Worm (Caenorhabditis elegans): Measurements from ENCODE around the gene K08D8.3.

The K08D8.3 gene

DNA sequence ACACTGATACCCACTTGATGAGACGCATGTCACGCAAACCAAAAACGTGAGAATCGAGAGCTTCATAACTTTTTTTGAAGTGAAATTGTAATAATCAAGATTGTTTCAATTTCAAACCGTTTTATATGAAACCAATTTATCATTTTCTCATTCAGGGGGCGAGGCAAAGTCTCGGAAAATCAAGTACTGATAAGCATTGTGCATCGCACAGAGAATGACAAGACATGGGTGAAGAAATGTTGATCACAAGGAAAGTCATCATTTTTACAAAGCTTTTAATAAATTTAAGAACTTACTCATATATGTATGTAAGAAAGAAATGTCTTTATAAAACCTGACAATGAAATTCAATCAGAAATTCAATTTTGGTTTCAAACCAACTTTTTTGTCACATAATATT, at the start of gene K08D8.3:
K08D8.3 (minus strand) TSS at position 131 of the 400 bp plus-strand sequence.
- no peak for TF ChIP-seq pes-1 (GFP tag; IDR thresholded peaks at IDR 0.05)
- TF ChIP-seq hmg-4 (GFP tag; optimal IDR thresholded peaks at IDR 0.05): no peak
- TF ChIP-seq aly-1 (tag; optimal IDR thresholded peaks at IDR 0.05): no peak
- TF ChIP-seq tbx-11 (GFP tag; IDR thresholded peaks at IDR 0.05): no peak
- TF ChIP-seq tra-4 (tag; optimal IDR thresholded peaks at IDR 0.05): no peak
- TF ChIP-seq ceh-13 (GFP tag; optimal IDR thresholded peaks at IDR 0.05): no peak
- no peak for TF ChIP-seq hmbx-1 (tag; optimal IDR thresholded peaks at IDR 0.05)
- no peak for TF ChIP-seq hnd-1 (tag; optimal IDR thresholded peaks at IDR 0.05)
- no peak for TF ChIP-seq flt-1 (GFP tag; IDR thresholded peaks at IDR 0.05)
- TF ChIP-seq scrt-1 (GFP tag; IDR thresholded peaks at IDR 0.05): no peak
- TF ChIP-seq ceh-36 (tag; optimal IDR thresholded peaks at IDR 0.05): no peak
- TF ChIP-seq ama-1 (optimal IDR thresholded peaks at IDR 0.05): no peak
- TF ChIP-seq ets-7 (tag; optimal IDR thresholded peaks at IDR 0.05): no peak

DNA sequence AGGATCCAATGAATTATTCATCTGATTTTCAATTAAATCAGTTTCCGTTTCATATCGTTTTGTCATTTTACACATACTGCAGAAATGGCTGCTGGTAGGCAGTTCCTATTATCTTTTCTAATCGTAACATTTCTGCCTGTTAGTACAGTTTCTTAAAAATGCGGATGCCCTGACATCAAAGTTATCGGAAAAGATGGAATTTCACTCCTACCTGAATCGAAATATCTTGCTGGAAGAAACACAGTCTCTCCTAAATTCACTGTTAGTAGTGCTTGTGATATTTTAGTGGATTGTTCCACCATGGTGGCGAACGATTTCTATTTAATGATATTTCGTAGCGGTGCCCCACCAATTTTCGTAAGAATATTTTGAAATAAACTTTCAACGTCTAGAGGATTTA, 42.0 kb upstream of the K08D8.3 start, which contains the start of gene F55G11.10:
F55G11.10 (plus strand) TSS at position 301 of the 400 bp plus-strand sequence.
- TF ChIP-seq sea-1 (GFP tag; conservative IDR thresholded peaks at IDR 0.05) (no peak), hnd-1 (tag; optimal IDR thresholded peaks at IDR 0.05) (no peak), ets-7 (tag; optimal IDR thresholded peaks at IDR 0.05) (no peak)

DNA sequence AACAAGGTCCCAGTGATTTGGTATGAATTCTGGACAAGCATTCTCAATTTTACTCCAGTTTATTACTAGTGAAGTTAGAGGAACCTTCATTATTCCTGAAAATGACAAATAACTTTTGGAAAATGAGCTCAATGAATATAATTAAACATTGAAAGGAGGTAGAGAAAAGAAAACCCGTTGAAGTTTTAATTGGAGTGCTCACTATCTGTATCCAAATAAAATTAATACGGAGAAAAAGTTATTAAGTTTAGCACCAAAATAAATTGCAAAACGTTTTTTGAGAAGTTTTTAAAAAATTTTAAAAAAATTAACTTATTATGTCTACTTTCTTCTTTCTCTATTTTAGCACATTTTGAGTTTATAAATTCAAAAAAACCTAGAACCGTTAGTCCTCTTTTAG, 40.0 kb upstream of the K08D8.3 start, which contains the start of gene F55G11.1:
F55G11.1 (minus strand) TSS at position 101 of the 400 bp plus-strand sequence.
- TF ChIP-seq pes-1 (GFP tag; IDR thresholded peaks at IDR 0.05): no peak

DNA sequence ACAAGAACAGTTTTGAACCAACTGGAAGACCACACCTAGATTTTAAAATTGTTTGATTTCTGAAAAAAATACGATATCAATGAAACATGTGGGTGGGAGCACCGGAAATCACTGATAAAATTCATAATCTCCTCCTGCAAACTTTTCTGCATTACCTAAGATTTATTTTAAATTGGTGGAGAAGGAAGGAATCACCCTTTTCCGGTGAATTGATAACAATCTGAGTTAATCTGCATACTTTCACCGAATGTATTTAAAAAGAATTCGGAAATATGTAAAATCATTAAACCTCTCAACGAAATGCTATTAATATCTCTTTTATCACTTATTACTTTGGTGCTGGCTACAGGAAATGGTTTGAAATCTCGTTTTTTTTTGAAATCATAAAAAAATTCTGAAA, 36.2 kb upstream of the K08D8.3 start, which contains the start of gene dct-19:
dct-19 (plus strand) TSS at position 301 of the 400 bp plus-strand sequence.
- TF ChIP-seq hmg-4 (GFP tag; optimal IDR thresholded peaks at IDR 0.05) (no peak), hmbx-1 (tag; optimal IDR thresholded peaks at IDR 0.05) (no peak), pes-1 (GFP tag; IDR thresholded peaks at IDR 0.05) (no peak), scrt-1 (GFP tag; IDR thresholded peaks at IDR 0.05) (no peak), B0310.2 (tag; optimal IDR thresholded peaks at IDR 0.05) (no peak), ama-1 (optimal IDR thresholded peaks at IDR 0.05) (no peak), ceh-36 (tag; optimal IDR thresholded peaks at IDR 0.05) (no peak), tbx-11 (GFP tag; IDR thresholded peaks at IDR 0.05) (no peak), ets-7 (tag; optimal IDR thresholded peaks at IDR 0.05) (no peak), sea-1 (GFP tag; conservative IDR thresholded peaks at IDR 0.05) (no peak)

DNA sequence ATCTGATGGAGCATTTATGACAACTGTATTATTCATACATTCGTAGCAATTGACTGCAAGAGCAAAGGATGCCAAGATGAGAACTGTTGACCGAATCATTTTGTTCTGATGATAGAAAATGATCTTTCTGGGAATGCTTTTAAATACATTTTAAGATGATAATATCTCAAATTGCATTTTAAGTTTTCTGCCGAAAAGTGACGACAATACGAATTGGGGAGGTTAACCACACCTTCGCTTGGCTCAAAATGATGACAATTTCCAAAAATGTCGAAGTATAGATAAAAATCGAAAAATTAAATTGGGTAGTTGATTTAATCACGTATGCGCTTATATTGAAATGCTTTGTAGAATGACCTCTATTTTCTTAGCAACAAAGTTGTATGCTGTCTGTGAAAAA, 34.8 kb upstream of the K08D8.3 start, which contains the start of gene dod-24:
dod-24 (minus strand) TSS at position 101 of the 400 bp plus-strand sequence.
- TF ChIP-seq ama-1 (optimal IDR thresholded peaks at IDR 0.05) (no peak), tbx-11 (GFP tag; IDR thresholded peaks at IDR 0.05) (no peak), sea-1 (GFP tag; conservative IDR thresholded peaks at IDR 0.05) (no peak), hmbx-1 (tag; optimal IDR thresholded peaks at IDR 0.05) (no peak), flt-1 (GFP tag; IDR thresholded peaks at IDR 0.05) (no peak), aly-1 (tag; optimal IDR thresholded peaks at IDR 0.05) (no peak), tra-4 (tag; optimal IDR thresholded peaks at IDR 0.05) (no peak), ceh-13 (GFP tag; optimal IDR thresholded peaks at IDR 0.05) (no peak), hmg-4 (GFP tag; optimal IDR thresholded peaks at IDR 0.05) (no peak), pes-1 (GFP tag; IDR thresholded peaks at IDR 0.05) (no peak), hnd-1 (tag; optimal IDR thresholded peaks at IDR 0.05) (no peak), ceh-36 (tag; optimal IDR thresholded peaks at IDR 0.05) (no peak), tbx-37 (GFP tag; conservative IDR thresholded peaks at IDR 0.05) (no peak), B0310.2 (tag; optimal IDR thresholded peaks at IDR 0.05) (no peak), F13C5.2 (tag; optimal IDR thresholded peaks at IDR 0.05) (no peak), scrt-1 (GFP tag; IDR thresholded peaks at IDR 0.05) (no peak), ets-7 (tag; optimal IDR thresholded peaks at IDR 0.05) (no peak)

DNA sequence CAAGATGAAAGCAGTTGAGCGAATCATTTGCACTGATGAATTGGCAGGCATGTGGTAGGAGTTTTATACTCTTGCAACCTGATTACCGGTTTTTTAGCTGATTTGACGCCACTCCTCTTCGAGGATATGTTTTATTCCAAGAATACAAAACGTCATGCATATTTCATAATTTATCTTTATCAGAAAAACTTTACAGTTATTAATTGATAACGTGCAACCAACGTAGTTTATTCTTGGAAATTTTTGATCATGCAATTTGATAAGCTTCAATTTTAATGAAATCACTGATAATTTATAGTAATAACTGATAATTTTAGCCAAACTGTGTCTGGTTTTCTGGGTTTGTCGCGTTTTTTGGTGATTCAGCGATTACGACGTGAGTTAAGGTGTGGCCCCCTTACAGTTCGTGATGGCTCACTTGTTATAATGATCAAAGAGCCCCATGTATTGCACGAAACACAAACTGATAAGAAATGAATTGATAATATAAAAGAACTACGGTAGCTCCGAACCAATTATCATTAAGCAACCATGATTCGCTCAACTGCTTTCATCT, 29.8 kb upstream of the K08D8.3 start, which contains the start of the genes cld-1 and dod-21:
cld-1 (minus strand) TSS at position 51 of the 556 bp plus-strand sequence.
dod-21 (plus strand) TSS at position 518 of the 556 bp plus-strand sequence.
- no peak for TF ChIP-seq ceh-13 (GFP tag; optimal IDR thresholded peaks at IDR 0.05)
- TF ChIP-seq hnd-1 (tag; optimal IDR thresholded peaks at IDR 0.05): no peak
- no peak for TF ChIP-seq pes-1 (GFP tag; IDR thresholded peaks at IDR 0.05)
- TF ChIP-seq sea-1 (GFP tag; conservative IDR thresholded peaks at IDR 0.05): no peak
- no peak for TF ChIP-seq tra-4 (tag; optimal IDR thresholded peaks at IDR 0.05)
- TF ChIP-seq hmg-4 (GFP tag; optimal IDR thresholded peaks at IDR 0.05): no peak
- no peak for TF ChIP-seq ceh-36 (tag; optimal IDR thresholded peaks at IDR 0.05)

DNA sequence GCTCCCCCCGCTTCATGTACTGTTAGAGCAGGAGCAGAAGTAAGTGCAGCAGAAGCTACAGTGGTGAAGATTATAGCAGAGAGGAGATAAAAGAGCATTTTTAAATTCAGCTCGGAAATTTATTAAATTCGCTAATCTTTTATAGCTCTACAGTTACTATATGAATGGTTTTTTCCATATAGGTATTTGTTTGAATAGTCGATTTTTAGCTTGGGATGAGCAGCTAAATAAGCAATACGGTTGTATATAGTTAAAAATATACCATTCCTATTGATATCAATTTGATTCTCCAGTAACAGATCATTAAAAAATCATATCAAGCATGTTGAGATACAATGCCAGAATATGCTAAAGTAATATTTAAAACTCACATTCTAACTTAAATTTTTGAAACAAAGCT, 20.2 kb upstream of the K08D8.3 start, which contains the start of gene srlf-5:
srlf-5 (minus strand) TSS at position 101 of the 400 bp plus-strand sequence.
- TF ChIP-seq ceh-36 (tag; optimal IDR thresholded peaks at IDR 0.05) (no peak), ceh-13 (GFP tag; optimal IDR thresholded peaks at IDR 0.05) (no peak), pes-1 (GFP tag; IDR thresholded peaks at IDR 0.05) (no peak)

DNA sequence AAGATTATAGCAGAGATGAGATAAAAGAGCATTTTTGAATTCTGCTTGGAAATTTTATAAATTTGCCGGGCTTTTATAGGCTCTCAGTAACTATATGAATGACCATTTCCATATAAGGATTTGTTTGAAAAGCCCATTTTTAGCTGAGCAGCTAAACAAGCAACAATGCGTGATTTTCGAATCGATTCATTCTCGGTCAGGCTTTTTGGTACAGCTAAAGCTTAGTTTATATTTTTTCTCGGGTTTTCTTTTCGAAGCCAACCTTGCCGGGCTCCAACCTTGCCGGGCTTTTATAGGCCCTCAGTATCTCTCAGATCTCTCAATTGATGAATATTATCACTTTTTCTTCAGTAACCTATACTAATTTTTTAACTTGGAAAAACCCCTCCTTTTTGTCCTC, 17.9 kb upstream of the K08D8.3 start, which contains the start of gene srlf-4:
srlf-4 (minus strand) TSS at position 101 of the 400 bp plus-strand sequence.
- TF ChIP-seq aly-1 (tag; optimal IDR thresholded peaks at IDR 0.05): no peak
- no peak for TF ChIP-seq ets-7 (tag; optimal IDR thresholded peaks at IDR 0.05)
- no peak for TF ChIP-seq ceh-13 (GFP tag; optimal IDR thresholded peaks at IDR 0.05)
- TF ChIP-seq hnd-1 (tag; optimal IDR thresholded peaks at IDR 0.05): no peak
- no peak for TF ChIP-seq scrt-1 (GFP tag; IDR thresholded peaks at IDR 0.05)
- no peak for TF ChIP-seq B0310.2 (tag; optimal IDR thresholded peaks at IDR 0.05)
